Fruit fly (Drosophila melanogaster): ENCODE results near the gene GILT1.

The GILT1 gene

DNA sequence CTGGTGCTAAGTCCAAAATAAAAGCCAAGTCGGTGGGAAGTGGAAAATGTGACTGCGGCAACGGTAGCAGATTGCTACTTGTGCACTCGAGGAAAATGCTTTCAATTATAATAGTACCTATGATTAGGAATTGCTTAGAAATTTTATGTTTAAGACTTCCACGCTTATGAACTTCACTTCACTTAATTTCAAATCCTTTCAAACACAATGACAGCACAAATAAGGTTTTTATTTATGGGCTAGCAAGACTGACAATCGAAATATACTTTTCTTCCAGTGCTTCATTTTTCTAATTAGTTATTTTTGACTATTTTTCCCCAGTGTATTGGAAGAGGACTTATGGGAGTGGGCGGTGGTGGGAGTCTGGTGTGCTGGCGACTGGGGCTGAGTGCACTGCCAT lies 46.7 kb upstream of the GILT1 start (continued):
- TF ChIP-seq CG12299 (tag; optimal IDR thresholded peaks at IDR 0.05) (no peak), CG3847 (GFP tag; IDR thresholded peaks at IDR 0.05) (no peak), cad (GFP tag; optimal IDR thresholded peaks at IDR 0.05) (no peak), CG8478 (optimal IDR thresholded peaks at IDR 0.05) (no peak), CG30403 (GFP tag; optimal IDR thresholded peaks at IDR 0.05) (peak; percentile 1), CG10543 (GFP tag; optimal IDR thresholded peaks at IDR 0.05) (no peak), Blimp-1 (GFP tag; optimal IDR thresholded peaks at IDR 0.05) (peak; percentile 75), stwl (tag; optimal IDR thresholded peaks at IDR 0.05) (no peak), wdn (GFP tag; IDR thresholded peaks at IDR 0.05) (no peak), sim (GFP tag; IDR thresholded peaks at IDR 0.05) (no peak), CG33557 (GFP tag; optimal IDR thresholded peaks at IDR 0.05) (peak; percentile 7), mld (GFP tag; IDR thresholded peaks at IDR 0.05; ENCODE audit: partially characterized antibody) (no peak), wor (GFP tag; IDR thresholded peaks at IDR 0.05) (no peak), hth (optimal IDR thresholded peaks at IDR 0.05) (no peak), usp (GFP tag; optimal IDR thresholded peaks at IDR 0.05) (no peak), Rx (GFP tag; IDR thresholded peaks at IDR 0.05) (no peak), Poxn (GFP tag; IDR thresholded peaks at IDR 0.05) (no peak), so (GFP tag; IDR thresholded peaks at IDR 0.05) (no peak), zen2 (GFP tag; IDR thresholded peaks at IDR 0.05; ENCODE audit: partially characterized antibody) (no peak), CG34224 (GFP tag; IDR thresholded peaks at IDR 0.05; ENCODE audit: partially characterized antibody) (no peak), Hr51 (GFP tag; optimal IDR thresholded peaks at IDR 0.05) (no peak), pan (optimal IDR thresholded peaks at IDR 0.05) (no peak), pan (GFP tag; optimal IDR thresholded peaks at IDR 0.05 in 1 of 2, IDR thresholded peaks at IDR 0.05 in 1 of 2) (no peak), tio (GFP tag; optimal IDR thresholded peaks at IDR 0.05) (peak; percentile 13), CG12659 (GFP tag; optimal IDR thresholded peaks at IDR 0.05) (no peak), slbo (GFP tag; IDR thresholded peaks at IDR 0.05) (no peak), Tbp (GFP tag; optimal IDR thresholded peaks at IDR 0.05) (no peak), Eip74EF (GFP tag; optimal IDR thresholded peaks at IDR 0.05) (peak in 1 of 2 experiments; percentile 40), CG2120 (GFP tag; optimal IDR thresholded peaks at IDR 0.05) (no peak), CG11247 (GFP tag; IDR thresholded peaks at IDR 0.05) (no peak), pita (GFP tag; optimal IDR thresholded peaks at IDR 0.05) (no peak), CG13287 (GFP tag; IDR thresholded peaks at IDR 0.05; ENCODE audit: partially characterized antibody) (no peak), sisA (GFP tag; IDR thresholded peaks at IDR 0.05) (peak; percentile 52), CG5180 (GFP tag; optimal IDR thresholded peaks at IDR 0.05) (no peak), fd3F (GFP tag; optimal IDR thresholded peaks at IDR 0.05) (no peak), jumu (GFP tag; optimal IDR thresholded peaks at IDR 0.05) (no peak), cas (GFP tag; IDR thresholded peaks at IDR 0.05) (no peak), Neu2 (GFP tag; optimal IDR thresholded peaks at IDR 0.05; ENCODE audit: borderline replicate concordance) (no peak), peb (GFP tag; IDR thresholded peaks at IDR 0.05) (no peak), Trl (optimal IDR thresholded peaks at IDR 0.05) (no peak), Trl (GFP tag; optimal IDR thresholded peaks at IDR 0.05) (no peak), CG13123 (GFP tag; optimal IDR thresholded peaks at IDR 0.05) (no peak), dimm (GFP tag; IDR thresholded peaks at IDR 0.05) (no peak), E2f2 (GFP tag; IDR thresholded peaks at IDR 0.05) (no peak), bsh (GFP tag; optimal IDR thresholded peaks at IDR 0.05) (peak in 1 of 2 experiments; percentile 80), grau (tag; optimal IDR thresholded peaks at IDR 0.05) (peak; percentile 32), Hmx (GFP tag; optimal IDR thresholded peaks at IDR 0.05) (no peak), CG10209 (GFP tag; optimal IDR thresholded peaks at IDR 0.05) (no peak), B-H1 (GFP tag; IDR thresholded peaks at IDR 0.05) (no peak), onecut (GFP tag; IDR thresholded peaks at IDR 0.05) (no peak), Taf1 (GFP tag; IDR thresholded peaks at IDR 0.05) (no peak), pros (GFP tag; optimal IDR thresholded peaks at IDR 0.05) (no peak), Xrp1 (GFP tag; IDR thresholded peaks at IDR 0.05) (0 out of 2 replicates have a peak, but pooled peaks have one; percentile 47)
